Worm (Caenorhabditis elegans) whole organism, midembryonic: Measurements from ENCODE around the gene F14F7.5.

Source experiments
- klf-2 ChIP-seq: fragments of 200-800 bp; sonication (Bioruptor generic); conservative IDR thresholded peaks from 2 replicates; pipeline ENCODE4 v1.3.6; 2022; ENCODE audit warnings: missing genetic modification reagents, missing genetic modification characterization, missing compliant biosample characterization
- ztf-23 ChIP-seq: fragments of 200-800 bp; sonication (Bioruptor generic); IDR thresholded peaks from 2 replicates; pipeline ENCODE4 v1.3.6; 2022; ENCODE audit warnings: missing genetic modification reagents, missing genetic modification characterization, missing compliant biosample characterization

DNA sequence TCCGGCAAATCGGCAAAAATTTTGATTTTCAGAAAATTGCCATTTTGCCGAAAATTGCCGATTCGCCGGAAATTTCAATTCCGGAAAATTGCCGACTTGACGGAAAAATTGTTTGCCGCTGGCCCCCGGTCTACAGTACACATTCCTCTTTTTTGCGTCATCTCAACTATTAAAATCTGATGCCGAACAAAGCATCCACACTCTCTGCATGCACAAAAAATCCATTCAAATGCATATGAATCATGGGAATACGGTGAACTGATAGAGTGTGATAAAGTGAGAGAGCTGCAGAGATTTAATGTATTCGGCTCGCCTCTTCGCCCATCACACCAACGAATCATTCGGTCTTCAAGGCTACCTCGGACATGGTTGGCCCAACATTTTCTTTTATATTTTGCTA lies 1.2 kb upstream of the F14F7.5 start, which contains the start of gene F14F7.7:
- no peak for TF ChIP-seq ztf-23 (GFP tag; lab: Robert Waterston, UW)
- no peak for TF ChIP-seq klf-2 (GFP tag; lab: Robert Waterston, UW)
